Worm (Caenorhabditis elegans) whole organism, young adult: ENCODE data around the gene pcp-1.

Experiments
- chd-7 ChIP-seq: sonication (generic microtip); optimal IDR thresholded peaks from 2 replicates; lab custom pipeline; 2016; ENCODE audit warnings: mild to moderate bottlenecking, missing genetic modification characterization, moderate library complexity, missing compliant biosample characterization
- pha-4 ChIP-seq: fragments of 150-350 bp; sonication (generic microtip); optimal IDR thresholded peaks from 2 replicates; lab custom pipeline; 2014; ENCODE audit warnings: missing biosample characterization, missing genetic modification reagents, missing genetic modification characterization

ce11 chrIII:7754348-7754747 is 4.4 kb upstream of the pcp-1 start, which contains the start of gene cdh-3:
- TF ChIP-seq pha-4 (tag; lab: Kevin White, UChicago) (no peak), chd-7 (tag; lab: Kevin White, UChicago) (no peak)
